Fruit fly (Drosophila melanogaster) whole organism, wandering third instar larva: ENCODE measurements around the gene Actn3.

Experiments used
- Dfd ChIP-seq: fragments of >200 bp; optimal IDR thresholded peaks from 2 replicates; lab custom pipeline; 2017; ENCODE audit warnings: missing biosample characterization, missing genetic modification characterization
- Hnf4 ChIP-seq: fragments of 200-800 bp; sonication (Bioruptor generic); optimal IDR thresholded peaks from 2 replicates; lab custom pipeline; 2016; ENCODE audit warnings: missing biosample characterization, mild to moderate bottlenecking, missing genetic modification characterization
- Hr78 ChIP-seq: fragments of >200 bp; optimal IDR thresholded peaks from 2 replicates; lab custom pipeline; 2017; ENCODE audit warnings: missing biosample characterization, missing genetic modification characterization
- Hr83 ChIP-seq: fragments of 200-300 bp; sonication (Bioruptor generic); optimal IDR thresholded peaks from 2 replicates; lab custom pipeline; 2016; ENCODE audit warnings: missing biosample characterization, mild to moderate bottlenecking, missing genetic modification characterization, moderate library complexity; ENCODE audit not compliant: poor library complexity, severe bottlenecking
- Myc ChIP-seq: fragments of >200 bp; optimal IDR thresholded peaks from 2 replicates; lab custom pipeline; 2017
- N ChIP-seq: fragments of >200 bp; optimal IDR thresholded peaks from 2 replicates; lab custom pipeline; 2018; ENCODE audit warnings: missing biosample characterization, missing external identifiers, missing genetic modification characterization
- OdsH ChIP-seq: fragments of 200-800 bp; sonication (Bioruptor generic); optimal IDR thresholded peaks from 2 replicates; lab custom pipeline; 2016; ENCODE audit warnings: missing biosample characterization, mild to moderate bottlenecking, missing genetic modification characterization
- brk ChIP-seq: fragments of 200-800 bp; sonication (Bioruptor generic); optimal IDR thresholded peaks from 2 replicates; lab custom pipeline; 2016; ENCODE audit warnings: missing biosample characterization, mild to moderate bottlenecking, missing genetic modification characterization
- h ChIP-seq: fragments of 200-800 bp; sonication (Bioruptor generic); optimal IDR thresholded peaks from 3 replicates; lab custom pipeline; 2016; ENCODE audit warnings: missing biosample characterization, mild to moderate bottlenecking, missing genetic modification characterization
- lola ChIP-seq: fragments of >200 bp; optimal IDR thresholded peaks from 2 replicates; lab custom pipeline; 2017; ENCODE audit warnings: missing biosample characterization, missing genetic modification characterization
- psq ChIP-seq: fragments of 200-800 bp; sonication (Bioruptor generic); optimal IDR thresholded peaks from 3 replicates; lab custom pipeline; 2017; ENCODE audit warnings: missing biosample characterization, mild to moderate bottlenecking, missing genetic modification characterization, moderate library complexity
- tai ChIP-seq: sonication (Bioruptor generic); optimal IDR thresholded peaks from 2 replicates; lab custom pipeline; 2016; ENCODE audit warnings: missing biosample characterization, missing genetic modification characterization
- usp ChIP-seq: fragments of >200 bp; optimal IDR thresholded peaks from 2 replicates; lab custom pipeline; 2017; ENCODE audit warnings: missing biosample characterization, missing genetic modification characterization

DNA sequence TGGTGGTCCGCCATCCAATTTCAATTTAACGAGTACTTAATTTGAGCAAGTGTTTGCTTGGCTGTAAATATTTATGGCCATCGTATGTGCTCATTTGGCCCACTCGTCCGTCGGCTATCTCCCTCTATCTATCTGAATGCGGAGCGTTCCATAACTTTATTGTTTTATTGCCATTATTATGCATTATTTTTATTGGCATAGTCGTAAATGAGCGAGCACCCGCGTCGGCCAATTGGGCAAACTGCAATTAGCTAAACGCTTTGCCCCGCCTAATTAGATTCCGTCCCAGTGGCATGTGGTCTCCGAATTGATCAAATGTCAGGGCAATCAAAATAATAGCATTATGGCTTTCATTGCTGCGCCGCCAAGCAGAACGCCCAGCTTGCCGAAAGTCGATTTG, 15.3 kb downstream of the Actn3 start:
- TF ChIP-seq usp (GFP tag; lab: Kevin White, UChicago) (no peak), OdsH (GFP tag; lab: Kevin White, UChicago) (no peak), lola (GFP tag; lab: Kevin White, UChicago) (no peak), h (GFP tag; lab: Kevin White, UChicago) (no peak), N (GFP tag; lab: Kevin White, UChicago) (no peak), Myc (lab: Kevin White, UChicago) (no peak), Dfd (no peak), psq (GFP tag; lab: Kevin White, UChicago) (no peak), Hr78 (GFP tag; lab: Kevin White, UChicago) (no peak), brk (GFP tag; lab: Kevin White, UChicago) (no peak), tai (GFP tag; lab: Kevin White, UChicago) (no peak), Hnf4 (GFP tag; lab: Kevin White, UChicago) (no peak), Hr83 (GFP tag; lab: Kevin White, UChicago) (no peak)
